Fruit fly (Drosophila melanogaster): ENCODE measurements around the gene CG42263.

dm6 chr3L:19952690-19953089, 2.9 kb downstream of the CG42263 start, which contains the start of gene CG33710:
- TF ChIP-seq usp (GFP tag; optimal IDR thresholded peaks at IDR 0.05) (no peak), psq (optimal IDR thresholded peaks at IDR 0.05) (no peak), pan (optimal IDR thresholded peaks at IDR 0.05) (no peak), CG8478 (optimal IDR thresholded peaks at IDR 0.05) (no peak), Dll (optimal IDR thresholded peaks at IDR 0.05) (no peak)
